Fruit fly (Drosophila melanogaster): ENCODE measurements around the gene Jon65Ai.

The Jon65Ai gene

dm6 chr3L:6094697-6095096 is 40.5 kb upstream of the Jon65Ai start, which contains the start of the genes CG10467 and loj (continued):
- TF ChIP-seq CG11560 (tag; IDR thresholded peaks at IDR 0.05) = peak; percentile 91
- TF ChIP-seq zfh1 (GFP tag; IDR thresholded peaks at IDR 0.05) = peak; percentile 97
- peak; percentile 81 for TF ChIP-seq CG12299 (tag; optimal IDR thresholded peaks at IDR 0.05)
- TF ChIP-seq CG13296 (GFP tag; optimal IDR thresholded peaks at IDR 0.05) = peak; percentile 86
- TF ChIP-seq CG1233 (GFP tag; optimal IDR thresholded peaks at IDR 0.05) = peak; percentile 93
- peak; percentile 50 for TF ChIP-seq CG10565 (GFP tag; optimal IDR thresholded peaks at IDR 0.05)
- TF ChIP-seq stwl (tag; optimal IDR thresholded peaks at IDR 0.05) = peak; percentile 89
- peak; percentile 95 for TF ChIP-seq wor (GFP tag; IDR thresholded peaks at IDR 0.05)
- no peak for TF ChIP-seq hth (optimal IDR thresholded peaks at IDR 0.05)
- peak; percentile 83 for TF ChIP-seq CG7786 (GFP tag; optimal IDR thresholded peaks at IDR 0.05)
- TF ChIP-seq row (GFP tag; IDR thresholded peaks at IDR 0.05) = peak; percentile 98
- peak; percentile 81 for TF ChIP-seq CG15011 (GFP tag; optimal IDR thresholded peaks at IDR 0.05)
- peak; percentile 34 for TF ChIP-seq repo (GFP tag; optimal IDR thresholded peaks at IDR 0.05)
- peak; percentile 88 for TF ChIP-seq Ravus (GFP tag; IDR thresholded peaks at IDR 0.05)
- no peak for TF ChIP-seq TFAM (GFP tag; optimal IDR thresholded peaks at IDR 0.05)
- TF ChIP-seq corto (GFP tag; optimal IDR thresholded peaks at IDR 0.05) = no peak
- TF ChIP-seq Chrac-16 (GFP tag; optimal IDR thresholded peaks at IDR 0.05) = peak; percentile 97
- TF ChIP-seq C15 (GFP tag; IDR thresholded peaks at IDR 0.05) = peak; percentile 87
- TF ChIP-seq zen2 (GFP tag; IDR thresholded peaks at IDR 0.05; ENCODE audit: partially characterized antibody) = no peak
- peak in 1 of 2 experiments; percentile 78 for TF ChIP-seq Eip74EF (GFP tag; optimal IDR thresholded peaks at IDR 0.05)
- TF ChIP-seq unpg (GFP tag; optimal IDR thresholded peaks at IDR 0.05) = peak; percentile 96
- TF ChIP-seq MTF-1 (GFP tag; optimal IDR thresholded peaks at IDR 0.05; ENCODE audit: borderline replicate concordance) = peak; percentile 84
- peak; percentile 93 for TF ChIP-seq dmrt99B (tag; optimal IDR thresholded peaks at IDR 0.05)
- TF ChIP-seq CG10267 (tag; optimal IDR thresholded peaks at IDR 0.05) = peak; percentile 90
- peak; percentile 70 for TF ChIP-seq fd102C (GFP tag; optimal IDR thresholded peaks at IDR 0.05)
- peak; percentile 98 for TF ChIP-seq CG6272 (GFP tag; IDR thresholded peaks at IDR 0.05)
- TF ChIP-seq wdn (GFP tag; IDR thresholded peaks at IDR 0.05) = peak; percentile 93
- peak; percentile 98 for TF ChIP-seq gem (tag; optimal IDR thresholded peaks at IDR 0.05)
- TF ChIP-seq YL-1 (GFP tag; optimal IDR thresholded peaks at IDR 0.05) = peak; percentile 92
- TF ChIP-seq sc (optimal IDR thresholded peaks at IDR 0.05) = no peak
- peak; percentile 85 for TF ChIP-seq sc (GFP tag; optimal IDR thresholded peaks at IDR 0.05)
- peak; percentile 65 for TF ChIP-seq NC2β (GFP tag; optimal IDR thresholded peaks at IDR 0.05)
- TF ChIP-seq CG16815 (GFP tag; optimal IDR thresholded peaks at IDR 0.05) = peak; percentile 98
- TF ChIP-seq CG8281 (tag; optimal IDR thresholded peaks at IDR 0.05) = peak; percentile 81
- peak; percentile 65 for TF ChIP-seq CG1792 (GFP tag; optimal IDR thresholded peaks at IDR 0.05)
- no peak for TF ChIP-seq Tbp (GFP tag; optimal IDR thresholded peaks at IDR 0.05)
- TF ChIP-seq CG15601 (tag; optimal IDR thresholded peaks at IDR 0.05) = peak; percentile 93
- peak; percentile 73 for TF ChIP-seq Deaf1 (tag; optimal IDR thresholded peaks at IDR 0.05)
- peak; percentile 98 for TF ChIP-seq ranshi (GFP tag; IDR thresholded peaks at IDR 0.05)
- TF ChIP-seq Dref (GFP tag; IDR thresholded peaks at IDR 0.05) = peak; percentile 47
- TF ChIP-seq chm (GFP tag; IDR thresholded peaks at IDR 0.05) = peak; percentile 93
- peak in 1 of 2 experiments; percentile 62 for TF ChIP-seq tll (GFP tag; optimal IDR thresholded peaks at IDR 0.05)
- peak; percentile 84 for TF ChIP-seq CG3407 (GFP tag; optimal IDR thresholded peaks at IDR 0.05)
- TF ChIP-seq Dip3 (GFP tag; optimal IDR thresholded peaks at IDR 0.05) = peak; percentile 84
- no peak for TF ChIP-seq wek (GFP tag; optimal IDR thresholded peaks at IDR 0.05)
- TF ChIP-seq grn (GFP tag; optimal IDR thresholded peaks at IDR 0.05) = peak; percentile 67
- peak; percentile 98 for TF ChIP-seq al (GFP tag; IDR thresholded peaks at IDR 0.05)
- TF ChIP-seq CG12071 (GFP tag; optimal IDR thresholded peaks at IDR 0.05) = peak; percentile 43
- TF ChIP-seq so (GFP tag; IDR thresholded peaks at IDR 0.05) = peak; percentile 88
- peak; percentile 75 for TF ChIP-seq CG34376 (GFP tag; optimal IDR thresholded peaks at IDR 0.05)
- TF ChIP-seq CG9817 (tag; optimal IDR thresholded peaks at IDR 0.05) = peak; percentile 98
